Fruit fly (Drosophila melanogaster): ENCODE results near the gene Pgant35A.

DNA sequence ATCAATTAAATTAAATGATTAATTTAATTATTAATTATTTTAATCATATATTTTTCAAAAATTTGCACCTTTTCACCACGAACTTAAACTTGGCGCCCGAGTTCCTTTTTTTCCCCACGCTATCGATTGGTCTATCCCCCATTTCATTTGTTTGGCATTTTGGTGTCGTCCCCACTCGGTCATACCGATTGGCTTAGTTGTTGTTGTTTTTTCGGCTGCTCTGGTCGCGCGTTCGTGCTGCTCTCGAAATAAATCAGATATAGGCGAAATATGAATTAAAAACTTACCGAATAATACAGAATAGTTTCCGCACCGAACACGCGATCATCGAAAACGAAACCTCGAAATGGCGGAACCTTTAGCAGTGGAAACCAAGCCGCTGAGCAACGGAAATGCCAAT, 25.1 kb upstream of the Pgant35A start, which contains the start of gene CG33090:
- TF ChIP-seq usp (GFP tag; optimal IDR thresholded peaks at IDR 0.05) = no peak
- no peak for TF ChIP-seq psq (optimal IDR thresholded peaks at IDR 0.05)
- TF ChIP-seq EcR (GFP tag; optimal IDR thresholded peaks at IDR 0.05) = no peak
